Worm (Caenorhabditis elegans) whole organism, L1 larva: Measurements from ENCODE around the gene K07D4.5.

Source experiments
- C34B4.2 ChIP-seq: sonication (generic microtip); optimal IDR thresholded peaks from 2 replicates; lab custom pipeline; 2017; ENCODE audit warnings: mild to moderate bottlenecking, missing genetic modification characterization, missing compliant biosample characterization
- Y116A8C.19 ChIP-seq: sonication (generic microtip); optimal IDR thresholded peaks from 2 replicates; lab custom pipeline; 2016; ENCODE audit warnings: missing compliant biosample characterization, missing genetic modification characterization, borderline replicate concordance
- aly-2 ChIP-seq: fragments of 150-350 bp; optimal IDR thresholded peaks from 2 replicates; lab custom pipeline; 2014; ENCODE audit warnings: missing biosample characterization, missing genetic modification characterization
- blmp-1 ChIP-seq: fragments of 150-350 bp; optimal IDR thresholded peaks from 2 replicates; lab custom pipeline; 2014; ENCODE audit warnings: missing biosample characterization, missing genetic modification characterization
- ceh-8 ChIP-seq: fragments of 200-800 bp; sonication (Bioruptor generic); optimal IDR thresholded peaks from 2 replicates; lab custom pipeline; 2018; ENCODE audit warnings: mild to moderate bottlenecking, missing genetic modification characterization, moderate library complexity, missing compliant biosample characterization
- ceh-88 ChIP-seq: fragments of 200-800 bp; sonication (Bioruptor generic); IDR thresholded peaks from 2 replicates; pipeline ENCODE4 v1.3.6; 2022; ENCODE audit warnings: missing genetic modification characterization, missing compliant biosample characterization
- ceh-90 ChIP-seq: sonication (generic microtip); optimal IDR thresholded peaks from 2 replicates; lab custom pipeline; 2016; ENCODE audit warnings: missing genetic modification characterization, missing compliant biosample characterization
- efl-1 ChIP-seq, 4 experiments: fragments of 150-350 bp; optimal IDR thresholded peaks in 3 of 4; peaks in 1 of 4; 1 replicate in 1 of 4; 2 replicates in 3 of 4; lab custom pipeline; 2014; ENCODE audit warnings: missing biosample characterization in 2 of 4, missing genetic modification characterization in 2 of 4, missing genetic modification reagents in 2 of 4
- efl-3 ChIP-seq: fragments of 200-800 bp; sonication (Bioruptor generic); optimal IDR thresholded peaks from 2 replicates; lab custom pipeline; 2018; ENCODE audit warnings: mild to moderate bottlenecking, missing genetic modification characterization, missing compliant biosample characterization
- egl-27 ChIP-seq, 2 experiments: fragments of 150-350 bp in 1 of 2; sonication (generic microtip); optimal IDR thresholded peaks; 3 replicates each; lab custom pipeline; 2017 to 2018; ENCODE audit warnings: missing biosample characterization in 2 of 2, missing genetic modification characterization in 2 of 2, missing genetic modification reagents in 2 of 2
- elt-3 ChIP-seq, 6 experiments: fragments of 150-350 bp in 1 of 6; sonication (generic microtip); optimal IDR thresholded peaks; 2 replicates each; lab custom pipeline; 2017 to 2018; ENCODE audit warnings: missing biosample characterization in 6 of 6, missing genetic modification characterization in 6 of 6, inconsistent platforms in 1 of 6
- ets-5 ChIP-seq: fragments of 200-800 bp; sonication (Bioruptor generic); IDR thresholded peaks from 2 replicates; pipeline ENCODE4 v1.3.6; 2022; ENCODE audit warnings: missing genetic modification characterization, missing compliant biosample characterization
- fkh-4 ChIP-seq: sonication (generic microtip); optimal IDR thresholded peaks from 2 replicates; lab custom pipeline; 2016; ENCODE audit warnings: missing compliant biosample characterization, missing genetic modification characterization, borderline replicate concordance
- grh-1 ChIP-seq: fragments of 200-800 bp; sonication (Bioruptor generic); IDR thresholded peaks from 2 replicates; pipeline ENCODE4 v1.3.6; 2022; ENCODE audit warnings: missing genetic modification reagents, missing genetic modification characterization, missing compliant biosample characterization
- hlh-17 ChIP-seq: fragments of 200-800 bp; sonication (Bioruptor generic); optimal IDR thresholded peaks from 2 replicates; lab custom pipeline; 2018; ENCODE audit warnings: missing genetic modification characterization, mild to moderate bottlenecking, missing compliant biosample characterization, moderate library complexity, borderline replicate concordance
- hlh-4 ChIP-seq: sonication (generic microtip); optimal IDR thresholded peaks from 2 replicates; lab custom pipeline; 2016; ENCODE audit warnings: mild to moderate bottlenecking, missing genetic modification characterization, missing compliant biosample characterization
- irx-1 ChIP-seq: sonication (generic microtip); optimal IDR thresholded peaks from 2 replicates; lab custom pipeline; 2016; ENCODE audit warnings: missing genetic modification characterization, missing compliant biosample characterization
- isw-1 ChIP-seq: fragments of 200-800 bp; sonication (Bioruptor generic); IDR thresholded peaks from 2 replicates; pipeline ENCODE4 v1.3.6; 2022; ENCODE audit warnings: missing genetic modification characterization, missing compliant biosample characterization
- lin-13 ChIP-seq: fragments of 150-350 bp; optimal IDR thresholded peaks from 2 replicates; lab custom pipeline; 2014; ENCODE audit warnings: missing biosample characterization, missing genetic modification reagents, missing genetic modification characterization
- lin-35 ChIP-seq, 2 experiments: fragments of 150-350 bp; optimal IDR thresholded peaks; 2 replicates each; lab custom pipeline; 2014; ENCODE audit warnings: missing biosample characterization in 2 of 2, missing genetic modification characterization in 2 of 2, missing genetic modification reagents in 2 of 2
- lir-3 ChIP-seq: sonication (generic microtip); optimal IDR thresholded peaks from 2 replicates; lab custom pipeline; 2016; ENCODE audit warnings: mild to moderate bottlenecking, missing genetic modification characterization, moderate library complexity, missing compliant biosample characterization; ENCODE audit not compliant: poor library complexity
- mab-9 ChIP-seq: fragments of 200-800 bp; sonication (Bioruptor generic); IDR thresholded peaks from 2 replicates; pipeline ENCODE4 v1.3.6; 2022; ENCODE audit warnings: missing genetic modification reagents, missing genetic modification characterization, missing compliant biosample characterization
- mep-1 ChIP-seq: fragments of 150-350 bp; optimal IDR thresholded peaks from 2 replicates; lab custom pipeline; 2014; ENCODE audit warnings: missing biosample characterization, missing genetic modification characterization
- nhr-20 ChIP-seq: sonication (generic microtip); optimal IDR thresholded peaks from 2 replicates; lab custom pipeline; 2016; ENCODE audit warnings: mild to moderate bottlenecking, missing genetic modification characterization, missing compliant biosample characterization
- nhr-237 ChIP-seq: fragments of 150-350 bp; optimal IDR thresholded peaks from 2 replicates; lab custom pipeline; 2014; ENCODE audit warnings: missing biosample characterization, missing genetic modification characterization
- nhr-28 ChIP-seq: fragments of 150-350 bp; optimal IDR thresholded peaks from 2 replicates; lab custom pipeline; 2014; ENCODE audit warnings: missing biosample characterization, missing genetic modification characterization
- nhr-77 ChIP-seq: fragments of 150-350 bp; optimal IDR thresholded peaks from 2 replicates; lab custom pipeline; 2014; ENCODE audit warnings: missing biosample characterization, missing genetic modification characterization
- nhr-84 ChIP-seq: sonication (generic microtip); optimal IDR thresholded peaks from 2 replicates; lab custom pipeline; 2017; ENCODE audit warnings: missing biosample characterization, missing genetic modification characterization
- pag-3 ChIP-seq: sonication (generic microtip); optimal IDR thresholded peaks from 2 replicates; lab custom pipeline; 2017; ENCODE audit warnings: missing genetic modification characterization, mild to moderate bottlenecking, missing compliant biosample characterization, antibody characterized with exemption, borderline replicate concordance; ENCODE audit not compliant: insufficient read depth
- pqm-1 ChIP-seq: sonication (generic microtip); optimal IDR thresholded peaks from 3 replicates; lab custom pipeline; 2017; ENCODE audit warnings: missing biosample characterization, missing genetic modification characterization
- rnt-1 ChIP-seq: sonication (generic microtip); optimal IDR thresholded peaks from 2 replicates; lab custom pipeline; 2016; ENCODE audit warnings: mild to moderate bottlenecking, missing genetic modification characterization, moderate library complexity, missing compliant biosample characterization
- skn-1 ChIP-seq: fragments of 150-350 bp; optimal IDR thresholded peaks from 2 replicates; lab custom pipeline; 2014; ENCODE audit warnings: missing biosample characterization, missing genetic modification characterization
- swsn-7 ChIP-seq: sonication (generic microtip); optimal IDR thresholded peaks from 2 replicates; lab custom pipeline; 2016; ENCODE audit warnings: missing genetic modification characterization, missing compliant biosample characterization
- tbx-2 ChIP-seq: sonication (generic microtip); optimal IDR thresholded peaks from 2 replicates; lab custom pipeline; 2016; ENCODE audit warnings: missing genetic modification characterization, missing compliant biosample characterization
- tlp-1 ChIP-seq: fragments of 150-350 bp; optimal IDR thresholded peaks from 2 replicates; lab custom pipeline; 2014; ENCODE audit warnings: missing biosample characterization, missing genetic modification characterization
- unc-130 ChIP-seq: fragments of 150-350 bp; optimal IDR thresholded peaks from 2 replicates; lab custom pipeline; 2017; ENCODE audit warnings: missing biosample characterization, missing genetic modification characterization, inconsistent platforms
- unc-86 ChIP-seq: sonication (generic microtip); optimal IDR thresholded peaks from 2 replicates; lab custom pipeline; 2016; ENCODE audit warnings: missing genetic modification characterization, missing compliant biosample characterization
- unc-98 ChIP-seq: fragments of 200-800 bp; sonication (Bioruptor generic); IDR thresholded peaks from 2 replicates; pipeline ENCODE4 v1.3.6; 2022; ENCODE audit warnings: missing genetic modification characterization, missing compliant biosample characterization
- zip-4 ChIP-seq: fragments of 200-800 bp; sonication (Bioruptor generic); optimal IDR thresholded peaks from 2 replicates; lab custom pipeline; 2018; ENCODE audit warnings: mild to moderate bottlenecking, missing genetic modification characterization, moderate library complexity, missing compliant biosample characterization
- ztf-4 ChIP-seq: fragments of 150-350 bp; optimal IDR thresholded peaks from 2 replicates; lab custom pipeline; 2014; ENCODE audit warnings: missing biosample characterization, missing genetic modification characterization

Gene K07D4.5

DNA sequence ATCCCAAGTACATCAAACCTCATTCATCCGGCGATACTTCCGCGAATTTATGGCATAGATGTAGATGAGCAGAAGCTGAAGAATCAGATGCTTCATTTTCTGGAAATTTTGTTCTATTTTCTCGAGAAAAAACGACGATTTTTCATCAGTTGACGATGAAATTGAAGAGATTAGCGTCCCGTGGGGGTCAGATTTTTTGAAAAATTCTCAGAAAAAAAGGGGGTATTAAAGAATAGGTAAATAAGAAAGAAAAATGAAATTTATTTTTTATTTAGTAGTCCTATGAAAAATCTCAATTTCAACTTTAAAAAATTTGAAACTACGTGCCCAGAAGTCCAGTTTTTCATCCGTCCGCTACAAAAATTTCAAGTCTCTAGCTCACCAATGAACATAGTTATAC lies at the start of gene K07D4.5:
Gene K07D4.5, minus strand, starts transcription at position 101 of the 400 bp plus-strand sequence.
- TF ChIP-seq efl-1 (optimal IDR thresholded peaks at IDR 0.05; lab: Kevin White, UChicago) (no peak), efl-1 (GFP tag; optimal IDR thresholded peaks at IDR 0.05 in 1 of 2; lab: Kevin White, UChicago) (no peak), nhr-237 (tag; lab: Kevin White, UChicago) (no peak), nhr-28 (tag; lab: Kevin White, UChicago) (no peak), unc-86 (no peak), hlh-4 (tag; lab: Kevin White, UChicago) (no peak), ceh-8 (no peak), tbx-2 (tag; lab: Kevin White, UChicago) (no peak), ceh-88 (no peak), irx-1 (tag; lab: Kevin White, UChicago) (no peak), C34B4.2 (tag; lab: Kevin White, UChicago) (no peak), nhr-77 (tag; lab: Kevin White, UChicago) (no peak), swsn-7 (tag; lab: Kevin White, UChicago) (no peak), elt-3 (tag; optimal IDR thresholded peaks at IDR 0.05; lab: Kevin White, UChicago) (no peak), nhr-20 (tag; lab: Kevin White, UChicago) (no peak), ztf-4 (tag; lab: Kevin White, UChicago) (no peak), lin-35 (GFP tag; optimal IDR thresholded peaks at IDR 0.05; lab: Kevin White, UChicago) (no peak)

DNA sequence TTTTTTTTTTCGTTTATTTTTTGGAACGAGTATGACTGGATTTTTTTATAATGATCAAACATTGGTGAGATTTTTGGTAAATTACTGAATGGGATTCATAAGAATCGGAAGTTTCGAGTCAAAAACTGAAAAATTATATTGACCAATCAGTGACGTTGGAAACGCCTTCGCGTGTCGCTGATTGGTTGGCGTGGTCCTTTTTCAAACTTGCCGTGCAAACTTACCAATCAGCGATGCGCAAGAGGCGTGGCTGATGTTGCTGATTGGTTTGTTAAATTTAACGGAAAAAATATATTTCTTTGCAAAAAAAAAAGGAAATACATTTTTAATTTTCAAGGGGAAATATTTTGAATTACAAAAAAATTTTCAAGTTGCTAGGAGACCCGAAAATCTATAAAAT lies 49.3 kb upstream of the K07D4.5 start:
- TF ChIP-seq nhr-237 (tag; lab: Kevin White, UChicago) = no peak
- no peak for TF ChIP-seq fkh-4 (tag; lab: Kevin White, UChicago)
- TF ChIP-seq ets-5 (GFP tag; lab: Robert Waterston, UW) = no peak
- no peak for TF ChIP-seq aly-2 (tag; lab: Kevin White, UChicago)
- TF ChIP-seq pqm-1 (tag; lab: Kevin White, UChicago) = no peak
- TF ChIP-seq pag-3 (tag; lab: Kevin White, UChicago) = no peak
- TF ChIP-seq nhr-84 (tag; lab: Kevin White, UChicago) = no peak
- TF ChIP-seq tlp-1 (tag; lab: Kevin White, UChicago) = no peak
- no peak for TF ChIP-seq efl-3
- TF ChIP-seq lir-3 (tag; lab: Kevin White, UChicago) = no peak
- TF ChIP-seq hlh-17 (GFP tag; lab: Kevin White, UChicago) = no peak
- no peak for TF ChIP-seq mab-9
- TF ChIP-seq zip-4 (GFP tag; lab: Kevin White, UChicago) = no peak
- TF ChIP-seq tbx-2 (tag; lab: Kevin White, UChicago) = no peak
- TF ChIP-seq blmp-1 (tag; lab: Kevin White, UChicago) = no peak
- no peak for TF ChIP-seq unc-130
- TF ChIP-seq isw-1 (GFP tag; lab: Robert Waterston, UW) = no peak
- TF ChIP-seq lin-13 = no peak

DNA sequence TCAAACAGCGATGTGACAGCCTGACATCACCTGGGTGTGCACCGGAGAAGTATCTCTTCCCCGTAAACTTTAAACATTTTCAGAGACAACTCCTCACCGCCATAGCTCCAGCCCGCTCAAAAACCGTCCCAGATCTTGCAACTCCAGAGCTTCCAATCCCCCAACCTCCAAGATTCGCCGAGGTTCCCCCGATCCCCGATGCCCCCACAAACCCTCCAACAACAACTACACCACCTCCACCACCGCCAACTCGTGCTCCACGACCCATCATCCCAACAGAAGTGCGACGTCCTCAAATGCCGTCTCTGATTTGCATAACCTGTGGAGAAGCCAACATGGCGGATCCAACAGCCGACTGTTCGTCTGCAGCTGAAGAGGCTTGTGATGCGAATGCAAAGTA lies 45.7 kb upstream of the K07D4.5 start:
- TF ChIP-seq mep-1 (no peak), unc-98 (GFP tag; lab: Robert Waterston, UW) (no peak), ceh-90 (no peak), skn-1 (tag; lab: Kevin White, UChicago) (no peak), Y116A8C.19 (tag; lab: Kevin White, UChicago) (no peak), efl-3 (no peak), egl-27 (tag; optimal IDR thresholded peaks at IDR 0.05; lab: Kevin White, UChicago) (no peak), efl-1 (optimal IDR thresholded peaks at IDR 0.05; lab: Kevin White, UChicago) (no peak), efl-1 (GFP tag; optimal IDR thresholded peaks at IDR 0.05 in 1 of 2; lab: Kevin White, UChicago) (no peak), rnt-1 (tag; lab: Kevin White, UChicago) (no peak), aly-2 (tag; lab: Kevin White, UChicago) (no peak), grh-1 (no peak), unc-86 (no peak), zip-4 (GFP tag; lab: Kevin White, UChicago) (no peak)
